Worm (Caenorhabditis elegans): Measurements from ENCODE around the gene zyg-12.
"Not testable (repeated sequence)": the region's sequence is repeated elsewhere in the genome, so short reads cannot be mapped to it uniquely, and the experiment has no call there.

zyg-12 gene

ce11 chrII:4914214-4914613 is 35.5 kb upstream of the zyg-12 start, which contains the start of gene R05F9.11:
Gene R05F9.11, minus strand, starts transcription at chrII:4914218.
- TF ChIP-seq sea-1 (GFP tag; conservative IDR thresholded peaks at IDR 0.05): no peak
- TF ChIP-seq ceh-36 (tag; optimal IDR thresholded peaks at IDR 0.05): no peak
- TF ChIP-seq hnd-1 (tag; optimal IDR thresholded peaks at IDR 0.05): no peak
- TF ChIP-seq ceh-13 (GFP tag; optimal IDR thresholded peaks at IDR 0.05): no peak
- TF ChIP-seq tbx-37 (GFP tag; conservative IDR thresholded peaks at IDR 0.05): no peak

- TF ChIP-seq flt-1 (GFP tag; IDR thresholded peaks at IDR 0.05) (no peak), aly-1 (tag; optimal IDR thresholded peaks at IDR 0.05) (no peak), tbx-37 (GFP tag; conservative IDR thresholded peaks at IDR 0.05) (no peak), hnd-1 (tag; optimal IDR thresholded peaks at IDR 0.05) (no peak), ama-1 (optimal IDR thresholded peaks at IDR 0.05) (no peak), scrt-1 (GFP tag; IDR thresholded peaks at IDR 0.05) (no peak), hmbx-1 (tag; optimal IDR thresholded peaks at IDR 0.05) (no peak), tbx-11 (GFP tag; IDR thresholded peaks at IDR 0.05) (no peak), tra-4 (tag; optimal IDR thresholded peaks at IDR 0.05) (no peak), ceh-13 (GFP tag; optimal IDR thresholded peaks at IDR 0.05) (no peak), ceh-36 (tag; optimal IDR thresholded peaks at IDR 0.05) (no peak), hmg-4 (GFP tag; optimal IDR thresholded peaks at IDR 0.05) (no peak), ets-7 (tag; optimal IDR thresholded peaks at IDR 0.05) (no peak), sea-1 (GFP tag; conservative IDR thresholded peaks at IDR 0.05) (no peak), pes-1 (GFP tag; IDR thresholded peaks at IDR 0.05) (no peak)
Observed at ce11 chrII:4915572-4915971, 34.1 kb upstream of the zyg-12 start.

- TF ChIP-seq scrt-1 (GFP tag; IDR thresholded peaks at IDR 0.05); hmbx-1 (tag; optimal IDR thresholded peaks at IDR 0.05); flt-1 (GFP tag; IDR thresholded peaks at IDR 0.05): not testable (repeated sequence)
Observed at ce11 chrII:4916462-4916861, 33.2 kb upstream of the zyg-12 start, which contains the start of gene msp-31. Gene msp-31, minus strand, starts transcription at chrII:4916562.

- TF ChIP-seq hnd-1 (tag; optimal IDR thresholded peaks at IDR 0.05) (no peak), tra-4 (tag; optimal IDR thresholded peaks at IDR 0.05) (no peak), tbx-37 (GFP tag; conservative IDR thresholded peaks at IDR 0.05) (no peak), hmbx-1 (tag; optimal IDR thresholded peaks at IDR 0.05) (no peak), hmg-4 (GFP tag; optimal IDR thresholded peaks at IDR 0.05) (no peak), B0310.2 (tag; optimal IDR thresholded peaks at IDR 0.05) (no peak), tbx-11 (GFP tag; IDR thresholded peaks at IDR 0.05) (no peak), F13C5.2 (tag; optimal IDR thresholded peaks at IDR 0.05) (no peak), flt-1 (GFP tag; IDR thresholded peaks at IDR 0.05) (no peak), scrt-1 (GFP tag; IDR thresholded peaks at IDR 0.05) (no peak), sea-1 (GFP tag; conservative IDR thresholded peaks at IDR 0.05) (no peak), pes-1 (GFP tag; IDR thresholded peaks at IDR 0.05) (no peak), ama-1 (optimal IDR thresholded peaks at IDR 0.05) (no peak), aly-1 (tag; optimal IDR thresholded peaks at IDR 0.05) (no peak), ceh-36 (tag; optimal IDR thresholded peaks at IDR 0.05) (no peak), ets-7 (tag; optimal IDR thresholded peaks at IDR 0.05) (no peak), ceh-13 (GFP tag; optimal IDR thresholded peaks at IDR 0.05) (no peak)
Observed at ce11 chrII:4918501-4919021, 31.1 kb upstream of the zyg-12 start.

DNA sequence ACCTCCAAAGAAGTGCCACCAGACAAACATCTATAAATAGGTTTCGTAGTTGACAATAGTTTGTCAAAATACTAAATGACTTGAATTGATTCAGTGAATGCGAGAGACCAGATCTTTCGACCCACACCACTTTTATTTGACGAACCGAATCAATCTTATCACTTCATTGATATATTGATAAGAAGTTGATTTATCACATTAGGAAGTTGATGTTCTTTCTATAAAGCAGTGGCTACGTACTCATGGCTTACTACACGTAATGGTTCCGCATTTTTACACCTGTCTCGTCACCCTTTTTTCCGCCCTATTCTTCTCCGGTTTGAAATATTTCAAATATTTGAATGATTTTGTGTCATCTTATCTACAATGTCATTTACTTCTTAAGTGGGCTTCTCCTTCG is 29.1 kb upstream of the zyg-12 start:
- TF ChIP-seq ama-1 (optimal IDR thresholded peaks at IDR 0.05): no peak
- no peak for TF ChIP-seq hmbx-1 (tag; optimal IDR thresholded peaks at IDR 0.05)
- TF ChIP-seq pes-1 (GFP tag; IDR thresholded peaks at IDR 0.05): no peak
- TF ChIP-seq sea-1 (GFP tag; conservative IDR thresholded peaks at IDR 0.05): no peak
- no peak for TF ChIP-seq aly-1 (tag; optimal IDR thresholded peaks at IDR 0.05)
- TF ChIP-seq tra-4 (tag; optimal IDR thresholded peaks at IDR 0.05): no peak
- no peak for TF ChIP-seq ceh-13 (GFP tag; optimal IDR thresholded peaks at IDR 0.05)
- no peak for TF ChIP-seq flt-1 (GFP tag; IDR thresholded peaks at IDR 0.05)
- no peak for TF ChIP-seq hnd-1 (tag; optimal IDR thresholded peaks at IDR 0.05)

DNA sequence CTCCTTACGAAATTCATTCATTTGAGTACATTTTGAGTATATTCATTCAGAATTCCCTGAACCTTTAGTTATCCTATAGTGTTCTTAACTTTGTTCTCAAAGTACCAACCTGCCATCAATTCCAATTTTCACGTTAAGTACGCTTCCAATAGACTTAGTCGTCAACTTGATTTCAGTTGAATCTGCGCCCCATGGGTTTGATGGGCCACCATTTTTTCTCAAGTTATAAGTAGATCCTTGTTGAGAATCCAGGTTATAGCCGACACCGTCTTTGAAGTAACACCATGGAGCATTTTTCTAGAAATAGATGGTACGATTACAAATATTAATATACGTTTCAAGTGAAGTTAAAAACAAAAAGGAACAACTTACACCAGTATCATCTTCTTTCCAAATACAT is 25.0 kb upstream of the zyg-12 start:
- TF ChIP-seq tbx-11 (GFP tag; IDR thresholded peaks at IDR 0.05) (no peak), F13C5.2 (tag; optimal IDR thresholded peaks at IDR 0.05) (no peak), ceh-36 (tag; optimal IDR thresholded peaks at IDR 0.05) (no peak)

DNA sequence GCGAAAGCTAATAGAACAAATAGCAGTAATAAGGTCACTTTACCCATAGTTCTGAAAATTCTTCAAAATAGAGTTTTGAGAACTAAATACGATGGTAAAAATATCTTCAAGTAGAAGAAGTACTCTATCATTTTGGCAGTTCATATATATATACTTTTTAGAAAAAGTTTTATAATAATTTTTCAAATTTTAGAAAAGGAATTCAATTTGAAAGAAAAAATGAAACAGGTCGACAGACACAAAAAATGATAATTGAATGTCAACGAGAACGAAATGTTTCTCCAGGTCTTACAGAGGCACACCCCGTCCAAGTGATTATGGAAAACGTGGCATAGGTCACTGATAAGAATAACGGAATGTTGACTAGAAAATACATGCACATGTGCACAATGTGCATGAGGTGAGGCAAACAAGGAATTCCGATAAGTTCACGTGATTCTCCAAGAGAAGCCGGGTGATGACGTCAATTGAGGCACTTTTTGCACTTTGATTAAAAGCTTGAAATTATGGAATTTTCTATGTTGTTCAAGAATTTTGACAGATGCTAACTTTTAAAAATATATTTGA is 24.4 kb upstream of the zyg-12 start, which contains the start of gene aagr-2:
aagr-2 (minus strand) TSS at position 51 of the 567 bp plus-strand sequence.
- TF ChIP-seq ama-1 (optimal IDR thresholded peaks at IDR 0.05) (no peak), scrt-1 (GFP tag; IDR thresholded peaks at IDR 0.05) (no peak), B0310.2 (tag; optimal IDR thresholded peaks at IDR 0.05) (no peak), hnd-1 (tag; optimal IDR thresholded peaks at IDR 0.05) (no peak), flt-1 (GFP tag; IDR thresholded peaks at IDR 0.05) (no peak), F13C5.2 (tag; optimal IDR thresholded peaks at IDR 0.05) (no peak), ceh-13 (GFP tag; optimal IDR thresholded peaks at IDR 0.05) (no peak), tbx-37 (GFP tag; conservative IDR thresholded peaks at IDR 0.05) (no peak), tra-4 (tag; optimal IDR thresholded peaks at IDR 0.05) (no peak), tbx-11 (GFP tag; IDR thresholded peaks at IDR 0.05) (no peak), aly-1 (tag; optimal IDR thresholded peaks at IDR 0.05) (no peak), sea-1 (GFP tag; conservative IDR thresholded peaks at IDR 0.05) (no peak), pes-1 (GFP tag; IDR thresholded peaks at IDR 0.05) (no peak), hmbx-1 (tag; optimal IDR thresholded peaks at IDR 0.05) (no peak), ets-7 (tag; optimal IDR thresholded peaks at IDR 0.05) (no peak), ceh-36 (tag; optimal IDR thresholded peaks at IDR 0.05) (no peak), hmg-4 (GFP tag; optimal IDR thresholded peaks at IDR 0.05) (no peak)

ce11 chrII:4928367-4928766 is 21.3 kb upstream of the zyg-12 start:
- TF ChIP-seq sea-1 (GFP tag; conservative IDR thresholded peaks at IDR 0.05) (0 out of 2 replicates have a peak, but pooled peaks have one; percentile 52), flt-1 (GFP tag; IDR thresholded peaks at IDR 0.05) (peak; percentile 71), tbx-37 (GFP tag; conservative IDR thresholded peaks at IDR 0.05) (peak; percentile 64), pes-1 (GFP tag; IDR thresholded peaks at IDR 0.05) (peak; percentile 75; the same call in 1 of the 2 replicates), tbx-11 (GFP tag; IDR thresholded peaks at IDR 0.05) (peak; percentile 64; the same call in 1 of the 2 replicates)

Measured in whole organism, early embryonic.